Worm (Caenorhabditis elegans) whole organism, young adult: Measurements from ENCODE around the gene F56D6.14.

Experiments
- F55B11.4 ChIP-seq: sonication (generic microtip); optimal IDR thresholded peaks from 2 replicates; lab custom pipeline; 2016; ENCODE audit warnings: missing compliant biosample characterization, missing genetic modification characterization, borderline replicate concordance; ENCODE audit not compliant: insufficient read depth
- lag-1 ChIP-seq: fragments of 200-800 bp; sonication (Bioruptor generic); IDR thresholded peaks from 2 replicates; pipeline ENCODE4 v1.3.6; 2022; ENCODE audit warnings: missing genetic modification reagents, missing genetic modification characterization, missing compliant biosample characterization

- TF ChIP-seq lag-1 (GFP tag; lab: Robert Waterston, UW) (no peak), F55B11.4 (tag; lab: Kevin White, UChicago) (no peak)
These were observed 4.4 kb downstream of the F56D6.14 start, which contains the start of gene clec-67 for ce11 chrIV:3921898-3922297.
